Fruit fly (Drosophila melanogaster) whole organism, embryonic: ENCODE data around the gene CG7548.

Experiments
- Abd-B ChIP-seq: fragments of 200-800 bp; sonication (Bioruptor generic); optimal IDR thresholded peaks from 2 replicates; lab custom pipeline; 2018; ENCODE audit warnings: missing biosample characterization, mild to moderate bottlenecking, missing genetic modification characterization, moderate library complexity
- CG10565 ChIP-seq: fragments of 200-800 bp; sonication (Bioruptor generic); optimal IDR thresholded peaks from 3 replicates; lab custom pipeline; 2016; ENCODE audit warnings: missing biosample characterization, mild to moderate bottlenecking, missing genetic modification characterization
- CG10979 ChIP-seq: fragments of 200-800 bp; sonication (Bioruptor generic); optimal IDR thresholded peaks from 2 replicates; lab custom pipeline; 2018; ENCODE audit warnings: missing biosample characterization, mild to moderate bottlenecking, missing genetic modification characterization, moderate library complexity
- CG12071 ChIP-seq: fragments of 200-800 bp; sonication (Bioruptor generic); optimal IDR thresholded peaks from 3 replicates; lab custom pipeline; 2018; ENCODE audit warnings: missing biosample characterization, mild to moderate bottlenecking, missing genetic modification characterization
- CG12104 ChIP-seq: fragments of 200-800 bp; sonication (Bioruptor generic); optimal IDR thresholded peaks from 3 replicates; lab custom pipeline; 2016; ENCODE audit warnings: missing biosample characterization, missing genetic modification characterization
- CG12659 ChIP-seq: fragments of 200-800 bp; sonication (Bioruptor generic); optimal IDR thresholded peaks from 3 replicates; lab custom pipeline; 2017; ENCODE audit warnings: mild to moderate bottlenecking, missing biosample characterization, missing genetic modification reagents, missing genetic modification characterization
- CG13287 ChIP-seq: fragments of 200-800 bp; sonication (Bioruptor generic); IDR thresholded peaks from 2 replicates; pipeline ENCODE4 v1.3.6; 2022; ENCODE audit warnings: missing biosample characterization, missing genetic modification characterization; ENCODE audit not compliant: partially characterized antibody
- CG15696 ChIP-seq: fragments of 200-800 bp; sonication (Bioruptor generic); optimal IDR thresholded peaks from 2 replicates; lab custom pipeline; 2019; ENCODE audit warnings: missing biosample characterization, mild to moderate bottlenecking, missing genetic modification characterization, moderate library complexity
- CG1602 ChIP-seq: fragments of 200-800 bp; sonication (Bioruptor generic); optimal IDR thresholded peaks from 3 replicates; lab custom pipeline; 2016; ENCODE audit warnings: missing biosample characterization, missing genetic modification characterization
- CG18262 ChIP-seq: fragments of 200-800 bp; optimal IDR thresholded peaks from 3 replicates; lab custom pipeline; 2019; ENCODE audit warnings: missing biosample characterization, mild to moderate bottlenecking, missing genetic modification characterization, moderate library complexity
- CG2116 ChIP-seq: fragments of 200-800 bp; sonication (Bioruptor generic); optimal IDR thresholded peaks from 3 replicates; lab custom pipeline; 2018; ENCODE audit warnings: missing biosample characterization, mild to moderate bottlenecking, missing genetic modification characterization
- CG30020 ChIP-seq: fragments of 200-800 bp; optimal IDR thresholded peaks from 2 replicates; lab custom pipeline; 2019; ENCODE audit warnings: missing biosample characterization, mild to moderate bottlenecking, missing genetic modification characterization, moderate library complexity
- CG3065 ChIP-seq: fragments of 200-800 bp; sonication (Bioruptor generic); optimal IDR thresholded peaks from 2 replicates; lab custom pipeline; 2016; ENCODE audit warnings: missing biosample characterization, missing genetic modification characterization
- CG4707 ChIP-seq: fragments of 200-800 bp; sonication (Bioruptor generic); optimal IDR thresholded peaks from 2 replicates; lab custom pipeline; 2018; ENCODE audit warnings: missing biosample characterization, mild to moderate bottlenecking, missing genetic modification characterization, moderate library complexity
- CG6791 ChIP-seq: fragments of 200-800 bp; sonication (Bioruptor generic); IDR thresholded peaks from 3 replicates; pipeline ENCODE4 v1.3.6; 2022; ENCODE audit warnings: missing biosample characterization, missing genetic modification characterization; ENCODE audit not compliant: partially characterized antibody
- CG7786 ChIP-seq: fragments of 200-800 bp; sonication (Bioruptor generic); optimal IDR thresholded peaks from 2 replicates; lab custom pipeline; 2016; ENCODE audit warnings: missing biosample characterization, missing genetic modification characterization
- CG7839 ChIP-seq: fragments of 200-800 bp; sonication (Bioruptor generic); optimal IDR thresholded peaks from 3 replicates; lab custom pipeline; 2018; ENCODE audit warnings: missing biosample characterization, mild to moderate bottlenecking, missing genetic modification characterization, moderate library complexity
- CG9876 ChIP-seq: fragments of 200-800 bp; sonication (Bioruptor generic); optimal IDR thresholded peaks from 2 replicates; lab custom pipeline; 2016; ENCODE audit warnings: missing biosample characterization, missing genetic modification characterization
- Dad ChIP-seq: fragments of 200-800 bp; sonication (Bioruptor generic); optimal IDR thresholded peaks from 3 replicates; lab custom pipeline; 2016; ENCODE audit warnings: missing biosample characterization, missing genetic modification characterization
- Dip2 ChIP-seq: fragments of 200-800 bp; sonication (Bioruptor generic); IDR thresholded peaks from 2 replicates; pipeline ENCODE4 v1.3.6; 2022; ENCODE audit warnings: missing biosample characterization, missing genetic modification characterization
- E2f2 ChIP-seq: fragments of 200-800 bp; sonication (Bioruptor generic); IDR thresholded peaks from 2 replicates; pipeline ENCODE4 v1.3.6; 2022; ENCODE audit warnings: missing biosample characterization, missing genetic modification characterization
- HLHmδ ChIP-seq: fragments of 200-800 bp; sonication (Bioruptor generic); optimal IDR thresholded peaks from 2 replicates; lab custom pipeline; 2018; ENCODE audit warnings: missing biosample characterization, mild to moderate bottlenecking, missing genetic modification characterization, moderate library complexity
- Hand ChIP-seq: fragments of 200-800 bp; sonication (Bioruptor generic); optimal IDR thresholded peaks from 2 replicates; lab custom pipeline; 2017; ENCODE audit warnings: mild to moderate bottlenecking, missing biosample characterization, missing genetic modification reagents, missing genetic modification characterization
- Hsf ChIP-seq: fragments of 200-800 bp; sonication (Bioruptor generic); optimal IDR thresholded peaks from 3 replicates; lab custom pipeline; 2016; ENCODE audit warnings: missing biosample characterization, missing genetic modification characterization
- Mes4 ChIP-seq: fragments of 200-800 bp; sonication (Bioruptor generic); optimal IDR thresholded peaks from 2 replicates; lab custom pipeline; 2016; ENCODE audit warnings: missing biosample characterization, missing genetic modification characterization
- Xbp1 ChIP-seq: fragments of 200-800 bp; sonication (Bioruptor generic); optimal IDR thresholded peaks from 3 replicates; lab custom pipeline; 2016; ENCODE audit warnings: missing biosample characterization, mild to moderate bottlenecking, missing genetic modification characterization
- YL-1 ChIP-seq: fragments of 200-800 bp; sonication (Bioruptor generic); optimal IDR thresholded peaks from 3 replicates; lab custom pipeline; 2017; ENCODE audit warnings: missing biosample characterization, mild to moderate bottlenecking, missing genetic modification characterization
- amos ChIP-seq: fragments of 200-800 bp; sonication (Bioruptor generic); IDR thresholded peaks from 2 replicates; pipeline ENCODE4 v1.3.6; 2022; ENCODE audit warnings: missing biosample characterization, missing genetic modification characterization; ENCODE audit not compliant: partially characterized antibody
- bsh ChIP-seq, 2 experiments: fragments of 200-800 bp; sonication (Bioruptor generic); optimal IDR thresholded peaks; 2 replicates each; lab custom pipeline; 2017 to 2018; ENCODE audit warnings: mild to moderate bottlenecking in 2 of 2, missing biosample characterization in 2 of 2, missing genetic modification characterization in 2 of 2, moderate library complexity in 1 of 2
- chinmo ChIP-seq: fragments of 200-800 bp; sonication (Bioruptor generic); IDR thresholded peaks from 4 replicates; pipeline ENCODE4 v1.3.6; 2022; ENCODE audit warnings: missing biosample characterization, missing genetic modification characterization; ENCODE audit not compliant: partially characterized antibody
- inv ChIP-seq: fragments of 200-800 bp; sonication (Bioruptor generic); IDR thresholded peaks from 2 replicates; pipeline ENCODE4 v1.3.6; 2022; ENCODE audit warnings: missing biosample characterization, missing genetic modification characterization; ENCODE audit not compliant: partially characterized antibody
- nerfin-2 ChIP-seq: fragments of 200-800 bp; sonication (Bioruptor generic); IDR thresholded peaks from 2 replicates; pipeline ENCODE4 v1.3.6; 2022; ENCODE audit warnings: missing biosample characterization, missing genetic modification characterization; ENCODE audit not compliant: partially characterized antibody
- nmo ChIP-seq: fragments of 200-800 bp; sonication (Bioruptor generic); optimal IDR thresholded peaks from 2 replicates; lab custom pipeline; 2018; ENCODE audit warnings: missing biosample characterization, mild to moderate bottlenecking, missing genetic modification characterization, moderate library complexity
- nom ChIP-seq: fragments of 200-800 bp; sonication (Bioruptor generic); optimal IDR thresholded peaks from 2 replicates; lab custom pipeline; 2017; ENCODE audit warnings: missing biosample characterization, missing genetic modification characterization, mild to moderate bottlenecking, moderate library complexity, missing genetic modification reagents
- org-1 ChIP-seq: fragments of 200-800 bp; sonication (Bioruptor generic); optimal IDR thresholded peaks from 2 replicates; lab custom pipeline; 2017; ENCODE audit warnings: missing biosample characterization, missing genetic modification characterization
- pzg ChIP-seq: fragments of 200-800 bp; sonication (Bioruptor generic); optimal IDR thresholded peaks from 3 replicates; lab custom pipeline; 2018; ENCODE audit warnings: missing biosample characterization, mild to moderate bottlenecking, missing genetic modification characterization, moderate library complexity
- sima ChIP-seq: fragments of 200-800 bp; sonication (Bioruptor generic); optimal IDR thresholded peaks from 2 replicates; lab custom pipeline; 2016; ENCODE audit warnings: missing biosample characterization, missing genetic modification characterization
- slbo ChIP-seq: fragments of 200-800 bp; sonication (Bioruptor generic); IDR thresholded peaks from 2 replicates; pipeline ENCODE4 v1.3.6; 2022; ENCODE audit warnings: missing biosample characterization, missing genetic modification characterization
- slp2 ChIP-seq: fragments of 200-800 bp; sonication (Bioruptor generic); optimal IDR thresholded peaks from 2 replicates; lab custom pipeline; 2016; ENCODE audit warnings: missing biosample characterization, missing genetic modification characterization
- sna ChIP-seq: fragments of 200-800 bp; sonication (Bioruptor generic); IDR thresholded peaks from 2 replicates; pipeline ENCODE4 v1.3.6; 2022; ENCODE audit warnings: missing biosample characterization, missing genetic modification characterization; ENCODE audit not compliant: partially characterized antibody
- sug ChIP-seq: fragments of 200-800 bp; optimal IDR thresholded peaks from 2 replicates; lab custom pipeline; 2019; ENCODE audit warnings: missing biosample characterization, mild to moderate bottlenecking, missing genetic modification characterization, moderate library complexity
- tio ChIP-seq: fragments of 200-800 bp; sonication (Bioruptor generic); optimal IDR thresholded peaks from 2 replicates; lab custom pipeline; 2017; ENCODE audit warnings: missing biosample characterization, missing genetic modification characterization, inconsistent platforms
- trh ChIP-seq: fragments of 200-800 bp; sonication (Bioruptor generic); optimal IDR thresholded peaks from 2 replicates; lab custom pipeline; 2016; ENCODE audit warnings: missing biosample characterization, missing genetic modification characterization
- tup ChIP-seq: fragments of 200-800 bp; sonication (Bioruptor generic); optimal IDR thresholded peaks from 2 replicates; lab custom pipeline; 2016; ENCODE audit warnings: missing biosample characterization, mild to moderate bottlenecking, missing genetic modification characterization, moderate library complexity
- vnd ChIP-seq: fragments of 200-800 bp; sonication (Bioruptor generic); IDR thresholded peaks from 3 replicates; pipeline ENCODE4 v1.3.6; 2022; ENCODE audit warnings: missing biosample characterization, missing genetic modification characterization; ENCODE audit not compliant: partially characterized antibody
- vvl ChIP-seq: fragments of 200-800 bp; sonication (Bioruptor generic); IDR thresholded peaks from 2 replicates; pipeline ENCODE4 v1.3.6; 2022; ENCODE audit warnings: missing biosample characterization, missing genetic modification characterization
- zen2 ChIP-seq: fragments of 200-800 bp; sonication (Bioruptor generic); IDR thresholded peaks from 3 replicates; pipeline ENCODE4 v1.3.6; 2022; ENCODE audit warnings: missing biosample characterization, missing genetic modification characterization; ENCODE audit not compliant: partially characterized antibody
- zf30C ChIP-seq: fragments of 200-800 bp; sonication (Bioruptor generic); optimal IDR thresholded peaks from 3 replicates; lab custom pipeline; 2018; ENCODE audit warnings: missing biosample characterization, mild to moderate bottlenecking, missing genetic modification characterization

The CG7548 gene

dm6 chr3L:7528380-7529080, 22.5 kb upstream of the CG7548 start, which contains the start of gene lqf (continued):
- TF ChIP-seq CG12104 (no peak), CG15696 (tag; lab: Kevin White, UChicago) (peak; percentile 34), E2f2 (GFP tag; lab: Robert Waterston, UW) (peak; percentile 75), CG3065 (no peak), Dad (GFP tag; lab: Kevin White, UChicago) (no peak), CG13287 (GFP tag; lab: Robert Waterston, UW) (peak; percentile 83), Mes4 (GFP tag; lab: Kevin White, UChicago) (no peak), amos (GFP tag; lab: Robert Waterston, UW) (peak; percentile 86), bsh (GFP tag; optimal IDR thresholded peaks at IDR 0.05; lab: Kevin White, UChicago) (peak in 1 of 2 experiments; percentile 43), CG10979 (tag; lab: Kevin White, UChicago) (no peak), sima (no peak), inv (peak; percentile 88), vvl (GFP tag; lab: Robert Waterston, UW) (peak; percentile 12; the same call in 1 of the 2 replicates), pzg (GFP tag; lab: Kevin White, UChicago) (peak; percentile 44), nom (GFP tag; lab: Kevin White, UChicago) (peak; percentile 7), zf30C (GFP tag; lab: Kevin White, UChicago) (no peak), nmo (GFP tag; lab: Kevin White, UChicago) (peak; percentile 59), Dip2 (GFP tag; lab: Robert Waterston, UW) (no peak), Hand (GFP tag; lab: Kevin White, UChicago) (no peak), sug (peak; percentile 33), trh (GFP tag; lab: Kevin White, UChicago) (no peak), CG7839 (tag; lab: Kevin White, UChicago) (peak; percentile 1), CG12071 (GFP tag; lab: Kevin White, UChicago) (no peak), CG12659 (peak; percentile 46), sna (GFP tag; lab: Robert Waterston, UW) (peak; percentile 83), tup (GFP tag; lab: Kevin White, UChicago) (no peak), CG4707 (no peak), CG7786 (GFP tag; lab: Kevin White, UChicago) (no peak), HLHmδ (no peak), Xbp1 (GFP tag; lab: Kevin White, UChicago) (no peak), YL-1 (GFP tag; lab: Kevin White, UChicago) (peak; percentile 30), tio (GFP tag; lab: Kevin White, UChicago) (peak; percentile 1), vnd (GFP tag; lab: Robert Waterston, UW) (peak; percentile 89), slp2 (GFP tag; lab: Kevin White, UChicago) (no peak), CG2116 (peak; percentile 88), slbo (no peak), CG30020 (tag; lab: Kevin White, UChicago) (peak; percentile 42), Hsf (GFP tag; lab: Kevin White, UChicago) (no peak), CG18262 (tag; lab: Kevin White, UChicago) (peak; percentile 43), org-1 (no peak), chinmo (GFP tag; lab: Robert Waterston, UW) (peak; percentile 74; the same call in 1 of the 4 replicates), CG10565 (no peak), nerfin-2 (GFP tag; lab: Robert Waterston, UW) (peak; percentile 73), Abd-B (GFP tag; lab: Kevin White, UChicago) (peak; percentile 18), CG9876 (GFP tag; lab: Kevin White, UChicago) (no peak), CG6791 (GFP tag; lab: Robert Waterston, UW) (peak; percentile 74), zen2 (0 out of 3 replicates have a peak, but pooled peaks have one; percentile 58), CG1602 (GFP tag; lab: Kevin White, UChicago) (no peak)
